Worm (Caenorhabditis elegans): ENCODE results near the gene C47E12.9.

ce11 chrIV:10022991-10023390 lies 48.5 kb downstream of the C47E12.9 start, which contains the start of gene F44D12.8:
- TF ChIP-seq unc-62 (GFP tag; optimal IDR thresholded peaks at IDR 0.05), result no peak
- no peak for TF ChIP-seq nhr-43 (tag; optimal IDR thresholded peaks at IDR 0.05; ENCODE audit: poor library complexity, severe bottlenecking)
- TF ChIP-seq pha-4 (tag; optimal IDR thresholded peaks at IDR 0.05), result no peak
- no peak for TF ChIP-seq elt-2 (tag; optimal IDR thresholded peaks at IDR 0.05)
- no peak for TF ChIP-seq fkh-10 (GFP tag; optimal IDR thresholded peaks at IDR 0.05)
- no peak for TF ChIP-seq hmg-11 (tag; optimal IDR thresholded peaks at IDR 0.05)
- TF ChIP-seq nhr-76 (tag; optimal IDR thresholded peaks at IDR 0.05), result no peak
- no peak for TF ChIP-seq nhr-77 (tag; optimal IDR thresholded peaks at IDR 0.05)
- TF ChIP-seq zag-1 (tag; optimal IDR thresholded peaks at IDR 0.05), result no peak
- no peak for TF ChIP-seq lin-39 (tag; optimal IDR thresholded peaks at IDR 0.05)
